Fruit fly (Drosophila melanogaster) whole organism, prepupa: ENCODE data around the gene siz.

Experiments used
- Blimp-1 ChIP-seq: fragments of 200-800 bp; sonication (Bioruptor generic); optimal IDR thresholded peaks from 3 replicates; lab custom pipeline; 2017; ENCODE audit warnings: missing biosample characterization, missing genetic modification characterization, mild to moderate bottlenecking, moderate library complexity, missing genetic modification reagents
- CG10631 ChIP-seq: fragments of 200-800 bp; sonication (Bioruptor generic); optimal IDR thresholded peaks from 2 replicates; lab custom pipeline; 2016; ENCODE audit warnings: missing biosample characterization, missing genetic modification characterization
- CG11294 ChIP-seq: fragments of 200-800 bp; sonication (Bioruptor generic); IDR thresholded peaks from 2 replicates; pipeline ENCODE4 v1.3.6; 2022; ENCODE audit warnings: missing biosample characterization, missing genetic modification characterization
- CG11762 ChIP-seq: fragments of 200-800 bp; sonication (Bioruptor generic); optimal IDR thresholded peaks from 3 replicates; lab custom pipeline; 2016; ENCODE audit warnings: missing biosample characterization, missing genetic modification characterization; ENCODE audit not compliant: insufficient read depth
- CG11902 ChIP-seq: fragments of 200-800 bp; sonication (Bioruptor generic); optimal IDR thresholded peaks from 3 replicates; lab custom pipeline; 2016; ENCODE audit warnings: missing biosample characterization, missing genetic modification characterization
- CG16779 ChIP-seq: fragments of 200-800 bp; sonication (Bioruptor generic); optimal IDR thresholded peaks from 3 replicates; lab custom pipeline; 2017; ENCODE audit warnings: missing biosample characterization, mild to moderate bottlenecking, missing genetic modification characterization
- CG3032 ChIP-seq: fragments of 200-800 bp; optimal IDR thresholded peaks from 2 replicates; lab custom pipeline; 2019; ENCODE audit warnings: missing biosample characterization, mild to moderate bottlenecking, missing genetic modification characterization, moderate library complexity
- CG31627 ChIP-seq: fragments of 200-800 bp; sonication (Bioruptor generic); optimal IDR thresholded peaks from 3 replicates; lab custom pipeline; 2016; ENCODE audit warnings: missing biosample characterization, missing genetic modification characterization
- CG32006 ChIP-seq: fragments of 200-800 bp; sonication (Bioruptor generic); optimal IDR thresholded peaks from 3 replicates; lab custom pipeline; 2017; ENCODE audit warnings: missing biosample characterization, mild to moderate bottlenecking, missing genetic modification characterization
- CG34406 ChIP-seq: fragments of 200-800 bp; sonication (Bioruptor generic); optimal IDR thresholded peaks from 3 replicates; lab custom pipeline; 2016; ENCODE audit warnings: missing biosample characterization, missing genetic modification characterization
- CG3919 ChIP-seq: fragments of 200-800 bp; sonication (Bioruptor generic); optimal IDR thresholded peaks from 3 replicates; lab custom pipeline; 2016; ENCODE audit warnings: missing biosample characterization, missing genetic modification characterization
- CG4318 ChIP-seq: fragments of 200-800 bp; sonication (Bioruptor generic); optimal IDR thresholded peaks from 3 replicates; lab custom pipeline; 2017; ENCODE audit warnings: missing biosample characterization, mild to moderate bottlenecking, missing genetic modification characterization
- CG6163 ChIP-seq: fragments of 200-800 bp; sonication (Bioruptor generic); IDR thresholded peaks from 3 replicates; pipeline ENCODE4 v1.3.6; 2022; ENCODE audit warnings: missing biosample characterization, missing genetic modification characterization
- CG6276 ChIP-seq: fragments of 200-800 bp; sonication (Bioruptor generic); optimal IDR thresholded peaks from 2 replicates; lab custom pipeline; 2017; ENCODE audit warnings: missing biosample characterization, mild to moderate bottlenecking, missing genetic modification characterization
- CG6792 ChIP-seq: fragments of 200-800 bp; sonication (Bioruptor generic); optimal IDR thresholded peaks from 3 replicates; lab custom pipeline; 2016; ENCODE audit warnings: missing biosample characterization, missing genetic modification characterization
- CG6808 ChIP-seq: fragments of 200-800 bp; sonication (Bioruptor generic); optimal IDR thresholded peaks from 3 replicates; lab custom pipeline; 2017; ENCODE audit warnings: missing biosample characterization, missing genetic modification characterization, mild to moderate bottlenecking, moderate library complexity, missing genetic modification reagents
- CG6854 ChIP-seq: fragments of 200-800 bp; sonication (Bioruptor generic); optimal IDR thresholded peaks from 2 replicates; lab custom pipeline; 2017; ENCODE audit warnings: missing biosample characterization, mild to moderate bottlenecking, missing genetic modification characterization
- CG8319 ChIP-seq: fragments of 200-800 bp; sonication (Bioruptor generic); optimal IDR thresholded peaks from 3 replicates; lab custom pipeline; 2016; ENCODE audit warnings: missing biosample characterization, missing genetic modification characterization
- CG8632 ChIP-seq: fragments of 200-800 bp; sonication (Bioruptor generic); optimal IDR thresholded peaks from 3 replicates; lab custom pipeline; 2016; ENCODE audit warnings: missing biosample characterization, missing genetic modification characterization
- CG9139 ChIP-seq: fragments of 200-800 bp; sonication (Bioruptor generic); optimal IDR thresholded peaks from 3 replicates; lab custom pipeline; 2017; ENCODE audit warnings: missing biosample characterization, mild to moderate bottlenecking, missing genetic modification characterization
- Eip78C ChIP-seq: fragments of 200-800 bp; sonication (Bioruptor generic); peaks from one replicate; lab custom pipeline; 2016; ENCODE audit warnings: missing biosample characterization, missing genetic modification characterization
- Ets96B ChIP-seq: fragments of 200-800 bp; optimal IDR thresholded peaks from 2 replicates; lab custom pipeline; 2019; ENCODE audit warnings: missing biosample characterization, mild to moderate bottlenecking, missing genetic modification characterization, moderate library complexity
- Gug ChIP-seq: fragments of 200-800 bp; sonication (Bioruptor generic); IDR thresholded peaks from 2 replicates; pipeline ENCODE4 v1.3.6; 2022; ENCODE audit warnings: missing biosample characterization, missing genetic modification characterization
- Hr38 ChIP-seq: sonication (Bioruptor generic); optimal IDR thresholded peaks from 2 replicates; lab custom pipeline; 2016; ENCODE audit warnings: missing biosample characterization, missing genetic modification characterization
- Hr4 ChIP-seq: fragments of 200-800 bp; sonication (Bioruptor generic); optimal IDR thresholded peaks from 3 replicates; lab custom pipeline; 2016; ENCODE audit warnings: missing biosample characterization, missing genetic modification characterization
- Lpt ChIP-seq: fragments of 200-800 bp; sonication (Bioruptor generic); optimal IDR thresholded peaks from 3 replicates; lab custom pipeline; 2016; ENCODE audit warnings: missing biosample characterization, missing genetic modification characterization
- Met ChIP-seq: fragments of 200-800 bp; sonication (Bioruptor generic); optimal IDR thresholded peaks from 3 replicates; lab custom pipeline; 2016; ENCODE audit warnings: missing biosample characterization, missing genetic modification characterization
- OdsH ChIP-seq: fragments of 200-800 bp; sonication (Bioruptor generic); optimal IDR thresholded peaks from 3 replicates; lab custom pipeline; 2016; ENCODE audit warnings: missing biosample characterization, missing genetic modification characterization
- Sox102F ChIP-seq: fragments of 200-800 bp; sonication (Bioruptor generic); optimal IDR thresholded peaks from 2 replicates; lab custom pipeline; 2016; ENCODE audit warnings: missing biosample characterization, mild to moderate bottlenecking, missing genetic modification characterization
- Sox14 ChIP-seq: fragments of 200-800 bp; sonication (Bioruptor generic); optimal IDR thresholded peaks from 3 replicates; lab custom pipeline; 2016; ENCODE audit warnings: missing biosample characterization, missing genetic modification characterization
- Sox15 ChIP-seq: fragments of 200-800 bp; sonication (Bioruptor generic); optimal IDR thresholded peaks from 3 replicates; lab custom pipeline; 2016; ENCODE audit warnings: missing biosample characterization, missing genetic modification characterization
- acj6 ChIP-seq: fragments of 200-800 bp; sonication (Bioruptor generic); optimal IDR thresholded peaks from 3 replicates; lab custom pipeline; 2016; ENCODE audit warnings: missing biosample characterization, missing genetic modification characterization
- dac ChIP-seq: fragments of 200-800 bp; sonication (Bioruptor generic); optimal IDR thresholded peaks from 2 replicates; lab custom pipeline; 2017; ENCODE audit warnings: missing biosample characterization, mild to moderate bottlenecking, missing genetic modification characterization
- dsx ChIP-seq: fragments of 200-800 bp; optimal IDR thresholded peaks from 3 replicates; lab custom pipeline; 2019; ENCODE audit warnings: missing biosample characterization, mild to moderate bottlenecking, missing genetic modification characterization, moderate library complexity; ENCODE audit not compliant: poor library complexity, severe bottlenecking
- eg ChIP-seq: fragments of 200-800 bp; sonication (Bioruptor generic); IDR thresholded peaks from 3 replicates; pipeline ENCODE4 v1.3.6; 2022; ENCODE audit warnings: missing biosample characterization, missing genetic modification characterization
- fd85E ChIP-seq: fragments of 200-800 bp; sonication (Bioruptor generic); optimal IDR thresholded peaks from 3 replicates; lab custom pipeline; 2016; ENCODE audit warnings: missing biosample characterization, missing genetic modification characterization
- fkh ChIP-seq: fragments of 200-800 bp; sonication (Bioruptor generic); optimal IDR thresholded peaks from 3 replicates; lab custom pipeline; 2017; ENCODE audit warnings: missing biosample characterization, mild to moderate bottlenecking, missing genetic modification characterization, moderate library complexity
- lz ChIP-seq: fragments of 200-800 bp; sonication (Bioruptor generic); optimal IDR thresholded peaks from 3 replicates; lab custom pipeline; 2016; ENCODE audit warnings: missing biosample characterization, missing genetic modification characterization
- net ChIP-seq: fragments of 200-800 bp; sonication (Bioruptor generic); optimal IDR thresholded peaks from 3 replicates; lab custom pipeline; 2016; ENCODE audit warnings: missing biosample characterization, missing genetic modification characterization
- pdm3 ChIP-seq: fragments of 200-800 bp; sonication (Bioruptor generic); optimal IDR thresholded peaks from 3 replicates; lab custom pipeline; 2016; ENCODE audit warnings: missing biosample characterization, missing genetic modification characterization
- salr ChIP-seq, 2 experiments: fragments of 200-800 bp; sonication (Bioruptor generic); optimal IDR thresholded peaks; 3 replicates each; lab custom pipeline; 2016 to 2018; ENCODE audit warnings: missing biosample characterization in 2 of 2, missing genetic modification characterization in 2 of 2, mild to moderate bottlenecking in 1 of 2
- spab ChIP-seq: fragments of 200-800 bp; sonication (Bioruptor generic); optimal IDR thresholded peaks from 2 replicates; lab custom pipeline; 2017; ENCODE audit warnings: missing biosample characterization, mild to moderate bottlenecking, missing genetic modification characterization, missing genetic modification reagents
- ss ChIP-seq, 2 experiments: fragments of 200-800 bp; sonication (Bioruptor generic); optimal IDR thresholded peaks; 2 replicates in 1 of 2; 3 replicates in 1 of 2; lab custom pipeline; 2017 to 2018; ENCODE audit warnings: mild to moderate bottlenecking in 2 of 2, missing biosample characterization in 2 of 2, missing genetic modification characterization in 2 of 2, moderate library complexity in 1 of 2
- vri ChIP-seq: fragments of 200-800 bp; sonication (Bioruptor generic); optimal IDR thresholded peaks from 3 replicates; lab custom pipeline; 2016; ENCODE audit warnings: missing biosample characterization, mild to moderate bottlenecking, missing genetic modification characterization

Gene siz

DNA sequence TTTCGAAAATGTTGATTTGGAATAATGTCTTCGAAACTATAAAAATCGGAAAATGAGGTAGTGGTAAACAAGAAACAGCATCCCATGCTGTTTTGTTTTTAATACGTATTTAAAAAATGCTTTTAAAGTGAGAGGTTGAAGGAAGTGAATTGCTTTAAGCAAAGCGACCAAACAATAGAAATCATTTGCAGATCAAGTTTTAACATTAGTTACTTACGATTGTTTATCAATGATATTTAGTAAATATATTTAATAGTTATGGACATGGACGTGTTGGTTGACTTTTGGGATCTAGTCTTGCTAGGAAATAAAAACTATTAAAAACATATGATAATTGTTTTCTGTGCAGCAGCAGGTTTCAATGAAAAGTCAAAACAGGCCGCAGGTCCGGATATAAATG lies 22.0 kb downstream of the siz start (continued):
- TF ChIP-seq pdm3: peak; percentile 56
- peak; percentile 35 for TF ChIP-seq CG6808
- peak; percentile 40 for TF ChIP-seq net
- TF ChIP-seq CG8632: peak; percentile 31
- no peak for TF ChIP-seq CG9139 (GFP tag; lab: Kevin White, UChicago)
- TF ChIP-seq Met (GFP tag; lab: Kevin White, UChicago): peak; percentile 4
- TF ChIP-seq CG3919 (GFP tag; lab: Kevin White, UChicago): peak; percentile 39
- TF ChIP-seq salr (GFP tag; optimal IDR thresholded peaks at IDR 0.05; lab: Kevin White, UChicago): peak in 1 of 2 experiments; percentile 16
- TF ChIP-seq acj6: peak; percentile 21
- peak; percentile 48 for TF ChIP-seq Hr4 (GFP tag; lab: Kevin White, UChicago)
- TF ChIP-seq OdsH (GFP tag; lab: Kevin White, UChicago): peak; percentile 44
- peak; percentile 9 for TF ChIP-seq CG3032 (tag; lab: Kevin White, UChicago)
- peak; percentile 34 for TF ChIP-seq CG6792
- no peak for TF ChIP-seq CG11294 (GFP tag; lab: Robert Waterston, UW)
- TF ChIP-seq CG6163 (GFP tag; lab: Robert Waterston, UW): no peak; the same call in 2 of the 3 replicates
- no peak for TF ChIP-seq Sox102F (GFP tag; lab: Kevin White, UChicago)
- TF ChIP-seq Ets96B (tag; lab: Kevin White, UChicago): peak; percentile 38
- TF ChIP-seq CG11762 (GFP tag; lab: Kevin White, UChicago): peak; percentile 11
- peak; percentile 78 for TF ChIP-seq Eip78C (GFP tag; lab: Kevin White, UChicago)
- TF ChIP-seq CG10631 (GFP tag; lab: Kevin White, UChicago): peak; percentile 40
- TF ChIP-seq eg (GFP tag; lab: Robert Waterston, UW): peak; percentile 32; the same call in 1 of the 3 replicates

DNA sequence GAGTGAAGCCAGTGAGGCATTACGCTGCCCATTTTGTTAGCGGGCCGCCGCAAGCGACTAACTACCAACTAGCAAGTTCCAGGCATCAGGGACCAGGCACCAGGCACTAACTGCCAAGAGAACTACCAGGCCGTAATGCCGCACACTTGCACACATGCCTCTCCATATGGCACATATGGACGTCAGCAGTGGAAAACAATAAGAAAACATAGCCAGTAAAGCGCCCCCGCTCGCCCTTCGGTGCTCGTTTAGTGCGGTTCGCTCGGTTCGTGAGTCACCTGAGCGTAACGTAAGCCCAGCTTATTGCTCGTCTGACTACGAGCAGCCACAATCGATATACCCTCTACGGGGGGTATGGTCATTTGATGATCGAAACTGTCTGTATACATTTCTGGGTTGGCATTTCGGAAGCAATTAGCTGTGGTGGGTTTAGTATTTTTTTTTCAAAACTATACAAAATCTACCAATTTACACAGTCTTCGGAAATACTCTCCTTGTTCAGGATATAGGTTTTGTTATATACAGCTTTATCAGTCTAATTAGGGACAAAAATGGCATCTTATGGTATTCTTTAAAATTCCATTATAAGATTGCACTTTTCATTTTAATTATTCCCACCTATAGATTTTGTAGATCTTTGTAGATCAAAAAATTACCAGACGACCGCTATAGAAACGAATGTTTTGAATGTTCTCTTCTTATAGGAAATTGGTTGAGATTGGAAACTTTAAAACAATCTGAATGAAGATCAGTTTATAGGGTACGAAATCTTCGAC lies 22.6 kb downstream of the siz start:
- peak in 1 of 2 experiments; percentile 23 for TF ChIP-seq ss (GFP tag; optimal IDR thresholded peaks at IDR 0.05; lab: Kevin White, UChicago)
- TF ChIP-seq CG16779: peak; percentile 26
- peak; percentile 33 for TF ChIP-seq CG3032 (tag; lab: Kevin White, UChicago)
- peak; percentile 63 for TF ChIP-seq CG3919 (GFP tag; lab: Kevin White, UChicago)
- peak; percentile 96 for TF ChIP-seq Eip78C (GFP tag; lab: Kevin White, UChicago)
- peak; percentile 23 for TF ChIP-seq Lpt
- TF ChIP-seq fd85E (GFP tag; lab: Kevin White, UChicago): no peak
- peak; percentile 82 for TF ChIP-seq CG32006 (GFP tag; lab: Kevin White, UChicago)
- TF ChIP-seq CG11762 (GFP tag; lab: Kevin White, UChicago): peak; percentile 40
- no peak for TF ChIP-seq fkh (GFP tag; lab: Kevin White, UChicago)
- no peak for TF ChIP-seq CG9139 (GFP tag; lab: Kevin White, UChicago)
- no peak for TF ChIP-seq vri (GFP tag; lab: Kevin White, UChicago)
- peak; percentile 66 for TF ChIP-seq Sox14 (GFP tag; lab: Kevin White, UChicago)
- TF ChIP-seq CG6792: peak; percentile 60
- TF ChIP-seq Blimp-1 (GFP tag; lab: Kevin White, UChicago): peak; percentile 13
- peak; percentile 58 for TF ChIP-seq CG34406 (GFP tag; lab: Kevin White, UChicago)
- TF ChIP-seq Sox102F (GFP tag; lab: Kevin White, UChicago): peak; percentile 50
- TF ChIP-seq lz (GFP tag; lab: Kevin White, UChicago): peak; percentile 69
- TF ChIP-seq CG6163 (GFP tag; lab: Robert Waterston, UW): peak; percentile 28; the same call in 2 of the 3 replicates
- TF ChIP-seq spab (GFP tag; lab: Kevin White, UChicago): peak; percentile 52
- TF ChIP-seq Ets96B (tag; lab: Kevin White, UChicago): peak; percentile 39
- TF ChIP-seq CG31627 (GFP tag; lab: Kevin White, UChicago): peak; percentile 77
- peak in 1 of 2 experiments; percentile 83 for TF ChIP-seq salr (GFP tag; optimal IDR thresholded peaks at IDR 0.05; lab: Kevin White, UChicago)
- TF ChIP-seq CG6854 (GFP tag; lab: Kevin White, UChicago): peak; percentile 86
- no peak for TF ChIP-seq Gug (GFP tag; lab: Robert Waterston, UW)
- peak; percentile 73 for TF ChIP-seq pdm3
- TF ChIP-seq Met (GFP tag; lab: Kevin White, UChicago): peak; percentile 75
- peak; percentile 64 for TF ChIP-seq Sox15
- TF ChIP-seq eg (GFP tag; lab: Robert Waterston, UW): peak; percentile 25; the same call in 1 of the 3 replicates
- TF ChIP-seq CG11902 (GFP tag; lab: Kevin White, UChicago): peak; percentile 51
- TF ChIP-seq CG8319: peak; percentile 55
- peak; percentile 53 for TF ChIP-seq net
- peak; percentile 73 for TF ChIP-seq CG4318 (GFP tag; lab: Kevin White, UChicago)
- TF ChIP-seq dac: peak; percentile 5
- peak; percentile 66 for TF ChIP-seq acj6
- peak; percentile 16; the same call in 1 of the 2 replicates for TF ChIP-seq CG11294 (GFP tag; lab: Robert Waterston, UW)
- TF ChIP-seq CG8632: peak; percentile 56
- TF ChIP-seq CG6276: peak; percentile 36
- TF ChIP-seq dsx (GFP tag; lab: Kevin White, UChicago): no peak
- TF ChIP-seq Hr4 (GFP tag; lab: Kevin White, UChicago): peak; percentile 71
- TF ChIP-seq Hr38 (GFP tag; lab: Kevin White, UChicago): no peak
